Fruit fly (Drosophila melanogaster) whole organism, embryonic: ENCODE data around the gene CG6149.

ENCODE experiments used
- Atf3 ChIP-seq: fragments of 200-800 bp; sonication (Bioruptor generic); optimal IDR thresholded peaks from 3 replicates; lab custom pipeline; 2016; ENCODE audit warnings: missing biosample characterization, missing genetic modification characterization
- B-H2 ChIP-seq: fragments of 200-800 bp; sonication (Bioruptor generic); optimal IDR thresholded peaks from 2 replicates; lab custom pipeline; 2018; ENCODE audit warnings: missing biosample characterization, mild to moderate bottlenecking, missing genetic modification characterization
- BEAF-32 ChIP-seq: fragments of 200-800 bp; sonication (Bioruptor generic); optimal IDR thresholded peaks from 3 replicates; lab custom pipeline; 2017; ENCODE audit warnings: missing biosample characterization, missing genetic modification characterization, mild to moderate bottlenecking, moderate library complexity, missing genetic modification reagents
- Bgb ChIP-seq: fragments of 200-800 bp; sonication (Bioruptor generic); IDR thresholded peaks from 2 replicates; pipeline ENCODE4 v1.3.6; 2022; ENCODE audit warnings: missing biosample characterization, missing genetic modification characterization; ENCODE audit not compliant: partially characterized antibody
- CG10366 ChIP-seq: fragments of 200-800 bp; sonication (Bioruptor generic); IDR thresholded peaks from 2 replicates; pipeline ENCODE4 v1.3.6; 2022; ENCODE audit warnings: missing biosample characterization, missing genetic modification characterization
- CG11093 ChIP-seq: fragments of 200-800 bp; sonication (Bioruptor generic); IDR thresholded peaks from 3 replicates; pipeline ENCODE4 v1.3.6; 2022; ENCODE audit warnings: missing biosample characterization, missing genetic modification characterization
- CG12299 ChIP-seq: fragments of 200-800 bp; sonication (Bioruptor generic); optimal IDR thresholded peaks from 2 replicates; lab custom pipeline; 2018; ENCODE audit warnings: missing biosample characterization, mild to moderate bottlenecking, missing genetic modification characterization
- CG12659 ChIP-seq: fragments of 200-800 bp; sonication (Bioruptor generic); optimal IDR thresholded peaks from 3 replicates; lab custom pipeline; 2017; ENCODE audit warnings: mild to moderate bottlenecking, missing biosample characterization, missing genetic modification reagents, missing genetic modification characterization
- CG14667 ChIP-seq: fragments of 200-800 bp; sonication (Bioruptor generic); IDR thresholded peaks from 2 replicates; pipeline ENCODE4 v1.3.6; 2022; ENCODE audit warnings: missing biosample characterization, missing genetic modification characterization
- CG14860 ChIP-seq: fragments of 200-800 bp; sonication (Bioruptor generic); IDR thresholded peaks from 3 replicates; pipeline ENCODE4 v1.3.6; 2022; ENCODE audit warnings: missing biosample characterization, missing genetic modification characterization; ENCODE audit not compliant: partially characterized antibody
- CG15011 ChIP-seq: fragments of 200-800 bp; sonication (Bioruptor generic); optimal IDR thresholded peaks from 3 replicates; lab custom pipeline; 2018; ENCODE audit warnings: missing biosample characterization, mild to moderate bottlenecking, missing genetic modification characterization
- CG15601 ChIP-seq: fragments of 200-800 bp; sonication (Bioruptor generic); optimal IDR thresholded peaks from 3 replicates; lab custom pipeline; 2019; ENCODE audit warnings: missing biosample characterization, mild to moderate bottlenecking, missing genetic modification characterization, moderate library complexity
- CG16815 ChIP-seq: fragments of 200-800 bp; sonication (Bioruptor generic); optimal IDR thresholded peaks from 3 replicates; lab custom pipeline; 2017; ENCODE audit warnings: missing biosample characterization, mild to moderate bottlenecking, missing genetic modification characterization
- CG17802 ChIP-seq: fragments of 200-800 bp; sonication (Bioruptor generic); optimal IDR thresholded peaks from 2 replicates; lab custom pipeline; 2018; ENCODE audit warnings: missing biosample characterization, mild to moderate bottlenecking, missing genetic modification characterization, moderate library complexity
- CG2129 ChIP-seq: fragments of 200-800 bp; sonication (Bioruptor generic); IDR thresholded peaks from 2 replicates; pipeline ENCODE4 v1.3.6; 2022; ENCODE audit warnings: missing biosample characterization, missing genetic modification characterization; ENCODE audit not compliant: partially characterized antibody
- CG30020 ChIP-seq: fragments of 200-800 bp; optimal IDR thresholded peaks from 2 replicates; lab custom pipeline; 2019; ENCODE audit warnings: missing biosample characterization, mild to moderate bottlenecking, missing genetic modification characterization, moderate library complexity
- CG3163 ChIP-seq: fragments of 200-800 bp; sonication (Bioruptor generic); optimal IDR thresholded peaks from 3 replicates; lab custom pipeline; 2016; ENCODE audit warnings: missing biosample characterization, missing genetic modification characterization
- CG4282 ChIP-seq: fragments of 200-800 bp; sonication (Bioruptor generic); optimal IDR thresholded peaks from 2 replicates; lab custom pipeline; 2016; ENCODE audit warnings: missing biosample characterization, missing genetic modification characterization
- CG4404 ChIP-seq: fragments of 200-800 bp; sonication (Bioruptor generic); IDR thresholded peaks from 2 replicates; pipeline ENCODE4 v1.3.6; 2022; ENCODE audit warnings: missing biosample characterization, missing genetic modification characterization
- CG4424 ChIP-seq: fragments of 200-800 bp; sonication (Bioruptor generic); optimal IDR thresholded peaks from 3 replicates; lab custom pipeline; 2016; ENCODE audit warnings: missing biosample characterization, missing genetic modification characterization
- CG5180 ChIP-seq: fragments of 200-800 bp; sonication (Bioruptor generic); optimal IDR thresholded peaks from 3 replicates; lab custom pipeline; 2017; ENCODE audit warnings: missing biosample characterization, missing genetic modification characterization, mild to moderate bottlenecking, moderate library complexity, missing genetic modification reagents
- CG9727 ChIP-seq: fragments of 200-800 bp; sonication (Bioruptor generic); optimal IDR thresholded peaks from 3 replicates; lab custom pipeline; 2017; ENCODE audit warnings: missing biosample characterization, mild to moderate bottlenecking, missing genetic modification characterization
- Dip2 ChIP-seq: fragments of 200-800 bp; sonication (Bioruptor generic); IDR thresholded peaks from 2 replicates; pipeline ENCODE4 v1.3.6; 2022; ENCODE audit warnings: missing biosample characterization, missing genetic modification characterization
- E2f2 ChIP-seq: fragments of 200-800 bp; sonication (Bioruptor generic); IDR thresholded peaks from 2 replicates; pipeline ENCODE4 v1.3.6; 2022; ENCODE audit warnings: missing biosample characterization, missing genetic modification characterization
- MBD-R2 ChIP-seq: fragments of 200-800 bp; sonication (Bioruptor generic); IDR thresholded peaks from 2 replicates; pipeline ENCODE4 v1.3.6; 2022; ENCODE audit warnings: missing biosample characterization, missing genetic modification characterization
- Med ChIP-seq: fragments of 200-800 bp; sonication (Bioruptor generic); peaks from one replicate; lab custom pipeline; 2016; ENCODE audit warnings: missing biosample characterization, missing genetic modification characterization, mild to moderate bottlenecking, inconsistent platforms, moderate library complexity
- Poxn ChIP-seq: fragments of 200-800 bp; sonication (Bioruptor generic); IDR thresholded peaks from 2 replicates; pipeline ENCODE4 v1.3.6; 2022; ENCODE audit warnings: missing biosample characterization, missing genetic modification characterization
- az2 ChIP-seq: fragments of 200-800 bp; sonication (Bioruptor generic); optimal IDR thresholded peaks from 3 replicates; lab custom pipeline; 2016; ENCODE audit warnings: missing biosample characterization, missing genetic modification characterization
- bab2 ChIP-seq: fragments of 200-800 bp; sonication (Bioruptor generic); optimal IDR thresholded peaks from 2 replicates; lab custom pipeline; 2016; ENCODE audit warnings: missing biosample characterization, missing genetic modification characterization
- caup ChIP-seq: fragments of 200-800 bp; sonication (Bioruptor generic); optimal IDR thresholded peaks from 3 replicates; lab custom pipeline; 2017; ENCODE audit warnings: missing biosample characterization, mild to moderate bottlenecking, missing genetic modification characterization, moderate library complexity; ENCODE audit not compliant: severe bottlenecking
- chif ChIP-seq, 2 experiments: fragments of 200-800 bp; sonication (Bioruptor generic); optimal IDR thresholded peaks; 3 replicates each; lab custom pipeline; 2016; ENCODE audit warnings: missing biosample characterization in 2 of 2, missing genetic modification characterization in 2 of 2
- croc ChIP-seq: fragments of 200-800 bp; sonication (Bioruptor generic); conservative IDR thresholded peaks from 3 replicates; pipeline ENCODE4 v1.3.6; 2022; ENCODE audit warnings: missing biosample characterization, missing genetic modification characterization
- dm ChIP-seq: fragments of 200-800 bp; sonication (Bioruptor generic); optimal IDR thresholded peaks from 3 replicates; lab custom pipeline; 2016; ENCODE audit warnings: missing biosample characterization, missing genetic modification characterization
- dysf ChIP-seq: fragments of 200-800 bp; sonication (Bioruptor generic); IDR thresholded peaks from 3 replicates; pipeline ENCODE4 v1.3.6; 2022; ENCODE audit warnings: missing biosample characterization, missing genetic modification characterization
- eve ChIP-seq, 2 experiments: fragments of >200 bp; optimal IDR thresholded peaks; 2 replicates each; lab custom pipeline; 2017; ENCODE audit warnings: missing biosample characterization in 2 of 2, missing genetic modification characterization in 2 of 2
- gcm2 ChIP-seq: fragments of 200-800 bp; sonication (Bioruptor generic); optimal IDR thresholded peaks from 2 replicates; lab custom pipeline; 2016; ENCODE audit warnings: missing biosample characterization, missing genetic modification characterization
- gem ChIP-seq: fragments of 200-800 bp; sonication (Bioruptor generic); optimal IDR thresholded peaks from 2 replicates; lab custom pipeline; 2019; ENCODE audit warnings: missing biosample characterization, mild to moderate bottlenecking, missing genetic modification characterization, moderate library complexity
- grau ChIP-seq: fragments of 200-800 bp; optimal IDR thresholded peaks from 3 replicates; lab custom pipeline; 2019; ENCODE audit warnings: missing biosample characterization, mild to moderate bottlenecking, missing genetic modification characterization, moderate library complexity
- hbn ChIP-seq: fragments of 200-800 bp; sonication (Bioruptor generic); IDR thresholded peaks from 2 replicates; pipeline ENCODE4 v1.3.6; 2022; ENCODE audit warnings: missing biosample characterization, missing genetic modification characterization; ENCODE audit not compliant: partially characterized antibody
- jigr1 ChIP-seq: fragments of 200-800 bp; sonication (Bioruptor generic); IDR thresholded peaks from 3 replicates; pipeline ENCODE4 v1.3.6; 2022; ENCODE audit warnings: missing biosample characterization, missing genetic modification characterization
- oc ChIP-seq: fragments of 200-800 bp; sonication (Bioruptor generic); optimal IDR thresholded peaks from 2 replicates; lab custom pipeline; 2018; ENCODE audit warnings: missing biosample characterization, mild to moderate bottlenecking, missing genetic modification characterization, moderate library complexity
- repo ChIP-seq: fragments of 200-800 bp; sonication (Bioruptor generic); optimal IDR thresholded peaks from 2 replicates; lab custom pipeline; 2016; ENCODE audit warnings: missing biosample characterization, missing genetic modification characterization
- run ChIP-seq: fragments of 200-800 bp; sonication (Bioruptor generic); optimal IDR thresholded peaks from 3 replicates; lab custom pipeline; 2018; ENCODE audit warnings: missing biosample characterization, mild to moderate bottlenecking, missing genetic modification characterization
- sob ChIP-seq: fragments of 200-800 bp; sonication (Bioruptor generic); IDR thresholded peaks from 2 replicates; pipeline ENCODE4 v1.3.6; 2022; ENCODE audit warnings: missing biosample characterization, missing genetic modification characterization
- tap ChIP-seq: fragments of 200-800 bp; optimal IDR thresholded peaks from 3 replicates; lab custom pipeline; 2019; ENCODE audit warnings: missing biosample characterization, mild to moderate bottlenecking, missing genetic modification characterization, moderate library complexity
- tio ChIP-seq: fragments of 200-800 bp; sonication (Bioruptor generic); optimal IDR thresholded peaks from 2 replicates; lab custom pipeline; 2017; ENCODE audit warnings: missing biosample characterization, missing genetic modification characterization, inconsistent platforms
- vnd ChIP-seq: fragments of 200-800 bp; sonication (Bioruptor generic); IDR thresholded peaks from 3 replicates; pipeline ENCODE4 v1.3.6; 2022; ENCODE audit warnings: missing biosample characterization, missing genetic modification characterization; ENCODE audit not compliant: partially characterized antibody
- zfh1 ChIP-seq: fragments of 200-800 bp; sonication (Bioruptor generic); IDR thresholded peaks from 3 replicates; pipeline ENCODE4 v1.3.6; 2022; ENCODE audit warnings: missing biosample characterization, missing genetic modification characterization

The CG6149 gene

DNA sequence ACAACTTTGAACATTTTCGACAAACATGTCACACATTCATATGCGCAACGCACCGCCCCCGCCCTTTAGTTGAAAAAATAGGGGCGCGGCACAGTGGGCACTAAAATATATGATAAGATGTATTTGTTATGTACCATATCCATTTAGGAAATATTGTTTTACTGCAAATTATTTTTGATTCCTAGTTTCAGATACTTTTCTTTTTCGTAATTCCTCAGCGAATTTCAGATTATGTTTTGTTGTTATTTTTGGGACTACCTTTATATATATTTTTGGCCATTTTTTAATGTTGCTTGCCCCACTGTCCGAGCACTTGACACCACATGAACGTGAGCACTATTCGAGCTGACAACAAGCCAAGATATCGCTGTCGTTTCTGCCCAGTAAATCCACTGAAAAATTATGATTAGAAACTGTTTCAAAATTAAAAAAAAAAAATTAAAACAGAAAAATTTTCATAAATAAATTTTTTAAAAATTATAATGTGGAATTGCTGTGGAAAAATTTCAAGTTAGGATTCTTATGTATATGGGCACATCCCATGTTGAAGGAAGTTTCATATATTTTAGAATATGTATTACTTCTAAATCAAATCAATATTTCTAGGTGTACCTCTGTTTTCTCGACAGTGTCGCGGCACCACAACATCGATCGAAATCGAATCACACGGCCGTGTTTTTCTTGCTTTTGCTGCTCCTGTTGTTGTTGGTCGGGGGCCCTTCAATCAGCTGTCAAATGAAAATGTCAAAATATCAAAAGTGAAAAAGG lies 17.8 kb downstream of the CG6149 start (continued):
- TF ChIP-seq Med (GFP tag; lab: Kevin White, UChicago) (peak; percentile 81), eve (GFP tag; optimal IDR thresholded peaks at IDR 0.05; lab: Kevin White, UChicago) (peak in 1 of 2 experiments; percentile 74), gcm2 (GFP tag; lab: Kevin White, UChicago) (peak; percentile 23), bab2 (GFP tag; lab: Kevin White, UChicago) (peak; percentile 72), tap (tag; lab: Kevin White, UChicago) (peak; percentile 95), E2f2 (peak; percentile 73), zfh1 (GFP tag; lab: Robert Waterston, UW) (peak; percentile 93), CG17802 (peak; percentile 40), CG14860 (peak; percentile 72), gem (tag; lab: Kevin White, UChicago) (peak; percentile 96), caup (peak; percentile 79), CG12659 (peak; percentile 93), CG4424 (GFP tag; lab: Kevin White, UChicago) (peak; percentile 85), CG16815 (GFP tag; lab: Kevin White, UChicago) (peak; percentile 81), CG15011 (GFP tag; lab: Kevin White, UChicago) (peak; percentile 53), CG30020 (tag; lab: Kevin White, UChicago) (peak; percentile 58), CG14667 (GFP tag; lab: Robert Waterston, UW) (peak; percentile 84), dysf (GFP tag; lab: Robert Waterston, UW) (peak; percentile 95), dm (GFP tag; lab: Kevin White, UChicago) (no peak), chif (GFP tag; optimal IDR thresholded peaks at IDR 0.05; lab: Kevin White, UChicago) (peak; percentile 54 to 79), jigr1 (GFP tag; lab: Robert Waterston, UW) (peak; percentile 74), oc (tag; lab: Kevin White, UChicago) (peak; percentile 83), CG2129 (GFP tag; lab: Robert Waterston, UW) (no peak), grau (tag; lab: Kevin White, UChicago) (peak; percentile 87), Bgb (no peak; the same call in 1 of the 2 replicates), Poxn (GFP tag; lab: Robert Waterston, UW) (0 out of 2 replicates have a peak, but pooled peaks have one; percentile 6), MBD-R2 (GFP tag; lab: Robert Waterston, UW) (peak; percentile 61; the same call in 1 of the 2 replicates), az2 (GFP tag; lab: Kevin White, UChicago) (peak; percentile 84), B-H2 (GFP tag; lab: Kevin White, UChicago) (peak; percentile 32), hbn (no peak), CG10366 (GFP tag; lab: Robert Waterston, UW) (peak; percentile 84), repo (GFP tag; lab: Kevin White, UChicago) (peak; percentile 57), tio (GFP tag; lab: Kevin White, UChicago) (peak; percentile 83), CG3163 (GFP tag; lab: Kevin White, UChicago) (no peak), Atf3 (peak; percentile 49), CG4404 (peak; percentile 85), run (tag; lab: Kevin White, UChicago) (peak; percentile 73), CG15601 (peak; percentile 89), Dip2 (GFP tag; lab: Robert Waterston, UW) (peak; percentile 51; the same call in 1 of the 2 replicates), CG12299 (tag; lab: Kevin White, UChicago) (peak; percentile 58), vnd (GFP tag; lab: Robert Waterston, UW) (peak; percentile 74), sob (GFP tag; lab: Robert Waterston, UW) (peak; percentile 90), CG4282 (peak; percentile 91), CG9727 (peak; percentile 95), CG11093 (GFP tag; lab: Robert Waterston, UW) (peak; percentile 83), CG5180 (GFP tag; lab: Kevin White, UChicago) (peak; percentile 70), BEAF-32 (GFP tag; lab: Kevin White, UChicago) (no peak), croc (GFP tag; lab: Robert Waterston, UW) (peak; percentile 92)
